Fruit fly (Drosophila melanogaster) whole organism, pupa: ENCODE results near the gene PolD1.

ENCODE experiments used
- CG10348 ChIP-seq: fragments of 200-800 bp; sonication (Bioruptor generic); IDR thresholded peaks from 2 replicates; pipeline ENCODE4 v1.3.6; 2022; ENCODE audit warnings: missing biosample characterization, missing genetic modification characterization
- CG12605 ChIP-seq: fragments of 200-800 bp; sonication (Bioruptor generic); IDR thresholded peaks from 2 replicates; pipeline ENCODE4 v1.3.6; 2022; ENCODE audit warnings: missing biosample characterization, missing genetic modification characterization
- CG13204 ChIP-seq: fragments of 200-800 bp; sonication (Bioruptor generic); optimal IDR thresholded peaks from 2 replicates; lab custom pipeline; 2018; ENCODE audit warnings: missing biosample characterization, mild to moderate bottlenecking, missing genetic modification characterization, moderate library complexity
- CG14655 ChIP-seq: fragments of 200-800 bp; sonication (Bioruptor generic); optimal IDR thresholded peaks from 3 replicates; lab custom pipeline; 2017; ENCODE audit warnings: mild to moderate bottlenecking, missing biosample characterization, missing genetic modification reagents, missing genetic modification characterization
- CG15710 ChIP-seq: fragments of 200-800 bp; sonication (Bioruptor generic); optimal IDR thresholded peaks from 2 replicates; lab custom pipeline; 2018; ENCODE audit warnings: missing biosample characterization, mild to moderate bottlenecking, missing genetic modification characterization, moderate library complexity
- CG17806 ChIP-seq: fragments of 200-800 bp; sonication (Bioruptor generic); optimal IDR thresholded peaks from 2 replicates; lab custom pipeline; 2018; ENCODE audit warnings: missing biosample characterization, mild to moderate bottlenecking, missing genetic modification characterization, moderate library complexity
- CG32121 ChIP-seq: fragments of 200-800 bp; sonication (Bioruptor generic); IDR thresholded peaks from 2 replicates; pipeline ENCODE4 v1.3.6; 2022; ENCODE audit warnings: missing biosample characterization, missing genetic modification characterization
- CG34367 ChIP-seq: fragments of 200-800 bp; sonication (Bioruptor generic); optimal IDR thresholded peaks from 2 replicates; lab custom pipeline; 2018; ENCODE audit warnings: missing biosample characterization, mild to moderate bottlenecking, missing genetic modification characterization
- CG4496 ChIP-seq: fragments of 200-800 bp; sonication (Bioruptor generic); IDR thresholded peaks from 3 replicates; pipeline ENCODE4 v1.3.6; 2022; ENCODE audit warnings: missing biosample characterization, missing genetic modification characterization
- CG8159 ChIP-seq: fragments of 200-800 bp; sonication (Bioruptor generic); optimal IDR thresholded peaks from 3 replicates; lab custom pipeline; 2018; ENCODE audit warnings: missing biosample characterization, mild to moderate bottlenecking, missing genetic modification characterization, moderate library complexity
- CG8301 ChIP-seq: fragments of 200-800 bp; sonication (Bioruptor generic); optimal IDR thresholded peaks from 2 replicates; lab custom pipeline; 2018; ENCODE audit warnings: missing biosample characterization, mild to moderate bottlenecking, missing genetic modification characterization
- CG9948 ChIP-seq: fragments of 200-800 bp; sonication (Bioruptor generic); optimal IDR thresholded peaks from 2 replicates; lab custom pipeline; 2018; ENCODE audit warnings: missing biosample characterization, mild to moderate bottlenecking, missing genetic modification characterization, moderate library complexity
- D1 ChIP-seq: fragments of 200-800 bp; sonication (Bioruptor generic); optimal IDR thresholded peaks from 2 replicates; lab custom pipeline; 2018; ENCODE audit warnings: missing biosample characterization, mild to moderate bottlenecking, missing genetic modification characterization, moderate library complexity
- EcR ChIP-seq: fragments of 200-800 bp; sonication (Bioruptor generic); optimal IDR thresholded peaks from 3 replicates; lab custom pipeline; 2019; ENCODE audit warnings: missing biosample characterization, missing genetic modification characterization, mild to moderate bottlenecking, moderate library complexity, missing genetic modification reagents
- Ets98B ChIP-seq: fragments of 200-800 bp; sonication (Bioruptor generic); IDR thresholded peaks from 2 replicates; pipeline ENCODE4 v1.3.6; 2022; ENCODE audit warnings: missing biosample characterization, missing genetic modification characterization
- Pif1A ChIP-seq: fragments of 200-800 bp; sonication (Bioruptor generic); optimal IDR thresholded peaks from 3 replicates; lab custom pipeline; 2016; ENCODE audit warnings: missing biosample characterization, missing genetic modification characterization
- Pif1B ChIP-seq: fragments of 200-800 bp; sonication (Bioruptor generic); optimal IDR thresholded peaks from 3 replicates; lab custom pipeline; 2016; ENCODE audit warnings: missing biosample characterization, missing genetic modification characterization
- Snoo ChIP-seq: fragments of 200-800 bp; sonication (Bioruptor generic); optimal IDR thresholded peaks from 3 replicates; lab custom pipeline; 2017; ENCODE audit warnings: missing biosample characterization, mild to moderate bottlenecking, missing genetic modification characterization, inconsistent platforms
- fd96Ca ChIP-seq: fragments of 200-800 bp; sonication (Bioruptor generic); IDR thresholded peaks from 3 replicates; pipeline ENCODE4 v1.3.6; 2022; ENCODE audit warnings: missing biosample characterization, missing genetic modification characterization
- gl ChIP-seq: fragments of 200-800 bp; sonication (Bioruptor generic); optimal IDR thresholded peaks from 2 replicates; lab custom pipeline; 2018; ENCODE audit warnings: missing biosample characterization, mild to moderate bottlenecking, missing genetic modification characterization
- rn ChIP-seq: fragments of 200-800 bp; sonication (Bioruptor generic); IDR thresholded peaks from 2 replicates; pipeline ENCODE4 v1.3.6; 2022; ENCODE audit warnings: missing biosample characterization, missing genetic modification characterization

PolD1 gene

dm6 chr3L:15952287-15952686 lies 35.3 kb downstream of the PolD1 start:
- TF ChIP-seq Pif1B: no peak
- TF ChIP-seq fd96Ca: peak; percentile 13; the same call in 1 of the 3 replicates
- TF ChIP-seq, all 21 proteins: peak for 1

- peak; percentile 90 for TF ChIP-seq CG14655
- TF ChIP-seq CG15710: peak; percentile 88
- peak; percentile 95 for TF ChIP-seq Snoo (tag; lab: Kevin White, UChicago)
- no peak for TF ChIP-seq CG17806 (tag; lab: Kevin White, UChicago)
- TF ChIP-seq CG34367 (tag; lab: Kevin White, UChicago): peak; percentile 83
- TF ChIP-seq CG12605 (GFP tag; lab: Robert Waterston, UW): peak; percentile 90
- TF ChIP-seq Pif1A (GFP tag; lab: Kevin White, UChicago): peak; percentile 78
- peak; percentile 88 for TF ChIP-seq rn (GFP tag; lab: Robert Waterston, UW)
- TF ChIP-seq gl (tag; lab: Kevin White, UChicago): no peak
- peak; percentile 81 for TF ChIP-seq CG10348 (GFP tag; lab: Robert Waterston, UW)
- peak; percentile 97 for TF ChIP-seq CG4496 (GFP tag; lab: Robert Waterston, UW)
- TF ChIP-seq CG8159 (tag; lab: Kevin White, UChicago): peak; percentile 86
- peak; percentile 68 for TF ChIP-seq CG13204 (GFP tag; lab: Kevin White, UChicago)
- peak; percentile 95 for TF ChIP-seq CG32121 (GFP tag; lab: Robert Waterston, UW)
- TF ChIP-seq Pif1B: peak; percentile 87
- TF ChIP-seq D1 (tag; lab: Kevin White, UChicago): no peak
- peak; percentile 91 for TF ChIP-seq fd96Ca
- no peak for TF ChIP-seq EcR
- TF ChIP-seq CG9948: peak; percentile 76
- peak; percentile 96 for TF ChIP-seq Ets98B (GFP tag; lab: Robert Waterston, UW)
- TF ChIP-seq CG8301: peak; percentile 92
Observed at dm6 chr3L:15940823-15941222, 46.8 kb downstream of the PolD1 start.
